Worm (Caenorhabditis elegans): Measurements from ENCODE around the gene srbc-49.

DNA sequence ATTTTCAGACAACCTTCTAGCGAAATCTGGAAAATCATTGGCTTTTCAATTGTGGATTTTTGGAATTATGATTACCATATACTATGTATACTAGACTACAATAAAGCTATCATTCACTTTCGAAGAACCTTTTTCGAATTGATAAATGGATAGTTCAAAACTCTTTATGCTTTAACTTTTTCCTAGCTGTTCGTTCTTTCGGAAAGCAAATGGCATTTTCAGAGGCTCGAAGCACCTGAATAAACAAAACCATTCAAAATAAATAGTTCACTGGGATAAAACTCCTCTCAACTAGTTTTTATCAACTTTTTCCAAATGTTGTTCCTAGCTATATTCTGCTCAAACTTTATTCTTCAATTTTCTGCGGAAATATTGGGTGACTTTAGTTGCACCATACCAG, 40.4 kb upstream of the srbc-49 start, which contains the start of gene T26E4.2:
- no peak for TF ChIP-seq snpc-4 (tag; optimal IDR thresholded peaks at IDR 0.05)
- no peak for TF ChIP-seq nhr-21 (tag; optimal IDR thresholded peaks at IDR 0.05)
- TF ChIP-seq egl-27 (tag; optimal IDR thresholded peaks at IDR 0.05): no peak
- no peak for TF ChIP-seq nhr-25 (tag; optimal IDR thresholded peaks at IDR 0.05)
- no peak for TF ChIP-seq lin-13 (GFP tag; optimal IDR thresholded peaks at IDR 0.05)
- no peak for TF ChIP-seq nhr-23 (tag; optimal IDR thresholded peaks at IDR 0.05)
- no peak for TF ChIP-seq sma-9 (GFP tag; optimal IDR thresholded peaks at IDR 0.05)
- TF ChIP-seq sma-9 (tag; optimal IDR thresholded peaks at IDR 0.05): no peak
- no peak for TF ChIP-seq C34F6.9 (tag; optimal IDR thresholded peaks at IDR 0.05)
- no peak for TF ChIP-seq ceh-16 (tag; optimal IDR thresholded peaks at IDR 0.05)
- TF ChIP-seq lsy-2 (tag; optimal IDR thresholded peaks at IDR 0.05): no peak

All from whole organism, L2 larva.